Worm (Caenorhabditis elegans): ENCODE results near the gene gex-2.

DNA sequence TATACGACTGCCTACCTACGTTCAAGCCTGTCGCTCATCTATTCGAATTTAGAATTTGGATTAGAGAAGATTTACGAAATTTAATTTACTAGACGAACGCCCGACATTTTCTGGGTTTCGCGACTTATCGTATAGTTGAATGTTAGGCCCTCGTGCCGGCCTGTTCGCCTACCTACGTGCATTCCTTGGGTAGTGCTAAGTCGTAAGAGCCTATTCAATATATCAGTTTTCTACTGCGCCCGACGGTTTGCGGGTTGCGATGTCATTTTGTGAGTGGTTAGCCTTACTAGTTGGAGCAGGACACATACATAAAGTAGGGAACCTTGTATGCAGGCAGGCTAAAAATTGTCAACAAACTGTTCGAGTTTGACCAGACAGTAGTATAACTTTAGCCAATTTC is 50.4 kb downstream of the gex-2 start:
- TF ChIP-seq pha-4 (tag; optimal IDR thresholded peaks at IDR 0.05) (no peak), nhr-12 (tag; optimal IDR thresholded peaks at IDR 0.05) (no peak), elt-3 (tag; optimal IDR thresholded peaks at IDR 0.05) (no peak), elt-1 (tag; optimal IDR thresholded peaks at IDR 0.05; ENCODE audit: borderline replicate concordance, insufficient read depth) (no peak), ham-2 (GFP tag; optimal IDR thresholded peaks at IDR 0.05) (no peak)

Measured in whole organism, mixed stage, embryonic.